ENCODE assay signal across 3 worm cellular contexts in genomic region chrII:8481033-8481708, ce11.
TF ChIP-seq lines count a peak whose summit lies in the region.

No protein-coding gene starts in this region.

TF ChIP-seq in whole organism, L1 larva, 84 proteins besides CTCF, POLR2A, EP300 and RAD21 (continued from another document):
- TF ChIP-seq skn-1 (tag; optimal IDR thresholded peaks at IDR 0.05; lab: Kevin White, UChicago) (peak; percentile 9), rnt-1 (tag; optimal IDR thresholded peaks at IDR 0.05; lab: Kevin White, UChicago) (peak; percentile 41), mef-2 (tag; optimal IDR thresholded peaks at IDR 0.05; lab: Kevin White, UChicago) (no peak), unc-130 (tag; optimal IDR thresholded peaks at IDR 0.05; lab: Kevin White, UChicago) (peak; percentile 12), zag-1 (tag; optimal IDR thresholded peaks at IDR 0.05; lab: Kevin White, UChicago) (no peak), nhr-90 (tag; optimal IDR thresholded peaks at IDR 0.05; lab: Kevin White, UChicago; ENCODE audit: poor library complexity) (no peak), aha-1 (tag; optimal IDR thresholded peaks at IDR 0.05; lab: Kevin White, UChicago) (no peak), unc-86 (tag; optimal IDR thresholded peaks at IDR 0.05; lab: Kevin White, UChicago) (no peak), dpl-1 (GFP tag; optimal IDR thresholded peaks at IDR 0.05; lab: Kevin White, UChicago) (no peak), nhr-71 (tag; optimal IDR thresholded peaks at IDR 0.05; lab: Kevin White, UChicago) (peak; percentile 76), unc-30 (tag; optimal IDR thresholded peaks at IDR 0.05; lab: Kevin White, UChicago) (no peak), irx-1 (tag; optimal IDR thresholded peaks at IDR 0.05; lab: Kevin White, UChicago) (no peak), fkh-4 (tag; optimal IDR thresholded peaks at IDR 0.05; lab: Kevin White, UChicago; ENCODE audit: borderline replicate concordance) (no peak), egl-27 (tag; optimal IDR thresholded peaks at IDR 0.05; lab: Kevin White, UChicago) (no peak), mdl-1 (tag; optimal IDR thresholded peaks at IDR 0.05; lab: Kevin White, UChicago) (no peak), ztf-11 (tag; optimal IDR thresholded peaks at IDR 0.05; lab: Kevin White, UChicago) (no peak), elt-3 (tag; optimal IDR thresholded peaks at IDR 0.05; lab: Kevin White, UChicago) (peak in 1 of 6 experiments; percentile 41), tbx-2 (tag; optimal IDR thresholded peaks at IDR 0.05; lab: Kevin White, UChicago) (no peak), jun-1 (tag; optimal IDR thresholded peaks at IDR 0.05; lab: Kevin White, UChicago) (no peak), ceh-90 (tag; optimal IDR thresholded peaks at IDR 0.05; lab: Kevin White, UChicago) (no peak), grh-1 (GFP tag; IDR thresholded peaks at IDR 0.05; lab: Robert Waterston, UW) (no peak), ceh-88 (GFP tag; IDR thresholded peaks at IDR 0.05; lab: Robert Waterston, UW) (no peak), pax-3 (tag; optimal IDR thresholded peaks at IDR 0.05; lab: Kevin White, UChicago) (no peak), alr-1 (tag; optimal IDR thresholded peaks at IDR 0.05; lab: Kevin White, UChicago; ENCODE audit: borderline replicate concordance) (no peak), ama-1 (optimal IDR thresholded peaks at IDR 0.05; lab: Kevin White, UChicago) (no peak), lin-35 (GFP tag; optimal IDR thresholded peaks at IDR 0.05; lab: Kevin White, UChicago) (no peak), nhr-237 (tag; optimal IDR thresholded peaks at IDR 0.05; lab: Kevin White, UChicago) (no peak), mab-9 (GFP tag; IDR thresholded peaks at IDR 0.05; lab: Robert Waterston, UW) (no peak), sptf-1 (tag; optimal IDR thresholded peaks at IDR 0.05; lab: Kevin White, UChicago) (no peak), C16A3.4 (tag; optimal IDR thresholded peaks at IDR 0.05; lab: Kevin White, UChicago) (peak; percentile 2), nhr-76 (tag; optimal IDR thresholded peaks at IDR 0.05; lab: Kevin White, UChicago) (no peak), ceh-8 (GFP tag; optimal IDR thresholded peaks at IDR 0.05; lab: Kevin White, UChicago) (no peak), swsn-7 (tag; optimal IDR thresholded peaks at IDR 0.05; lab: Kevin White, UChicago) (no peak), isw-1 (GFP tag; IDR thresholded peaks at IDR 0.05; lab: Robert Waterston, UW) (no peak), pqm-1 (tag; optimal IDR thresholded peaks at IDR 0.05; lab: Kevin White, UChicago) (no peak), nhr-84 (tag; optimal IDR thresholded peaks at IDR 0.05; lab: Kevin White, UChicago) (no peak), sox-4 (tag; optimal IDR thresholded peaks at IDR 0.05; lab: Kevin White, UChicago) (no peak), hlh-17 (GFP tag; optimal IDR thresholded peaks at IDR 0.05; lab: Kevin White, UChicago; ENCODE audit: borderline replicate concordance) (no peak), ces-1 (GFP tag; optimal IDR thresholded peaks at IDR 0.05; lab: Kevin White, UChicago) (no peak), lin-39 (tag; optimal IDR thresholded peaks at IDR 0.05; lab: Kevin White, UChicago) (no peak), ets-5 (GFP tag; IDR thresholded peaks at IDR 0.05; lab: Robert Waterston, UW) (no peak), nhr-20 (tag; optimal IDR thresholded peaks at IDR 0.05; lab: Kevin White, UChicago) (peak; percentile 82), F16B12.6 (tag; optimal IDR thresholded peaks at IDR 0.05; lab: Kevin White, UChicago) (no peak), lin-13 (GFP tag; optimal IDR thresholded peaks at IDR 0.05; lab: Kevin White, UChicago) (no peak)

TF ChIP-seq in whole organism, L2 larva, 48 proteins besides CTCF, POLR2A, EP300 and RAD21 (continued from another document):
- TF ChIP-seq lsy-2 (tag; optimal IDR thresholded peaks at IDR 0.05; lab: Kevin White, UChicago) (peak in 1 of 2 experiments; percentile 24), nhr-23 (tag; optimal IDR thresholded peaks at IDR 0.05; lab: Kevin White, UChicago) (no peak), R02D3.7 (tag; optimal IDR thresholded peaks at IDR 0.05; lab: Kevin White, UChicago) (no peak)

TF ChIP-seq in whole organism, L4 larva, 104 proteins besides CTCF, POLR2A, EP300 and RAD21 (continued from another document):
- TF ChIP-seq cey-2 (tag; optimal IDR thresholded peaks at IDR 0.05; lab: Kevin White, UChicago; ENCODE audit: borderline replicate concordance, insufficient read depth), result no peak
- no peak for TF ChIP-seq ZK337.2 (GFP tag; IDR thresholded peaks at IDR 0.05; lab: Robert Waterston, UW)
- no peak for TF ChIP-seq ZK546.5 (tag; optimal IDR thresholded peaks at IDR 0.05; lab: Kevin White, UChicago)
- no peak for TF ChIP-seq duxl-1 (tag; optimal IDR thresholded peaks at IDR 0.05; lab: Kevin White, UChicago; ENCODE audit: poor library complexity)
- TF ChIP-seq hif-1 (tag; optimal IDR thresholded peaks at IDR 0.05; lab: Kevin White, UChicago), result peak in 1 of 2 experiments; percentile 75
- peak; percentile 24 for TF ChIP-seq nhr-28 (tag; optimal IDR thresholded peaks at IDR 0.05; lab: Kevin White, UChicago)
- no peak for TF ChIP-seq ctbp-1 (GFP tag; IDR thresholded peaks at IDR 0.05; lab: Robert Waterston, UW)
- no peak for TF ChIP-seq F44E2.7 (GFP tag; IDR thresholded peaks at IDR 0.05; lab: Robert Waterston, UW)
- TF ChIP-seq daf-12 (tag; optimal IDR thresholded peaks at IDR 0.05; lab: Kevin White, UChicago), result no peak
- no peak for TF ChIP-seq ceh-32 (tag; optimal IDR thresholded peaks at IDR 0.05; lab: Kevin White, UChicago; ENCODE audit: poor library complexity)
- no peak for TF ChIP-seq unc-39 (tag; optimal IDR thresholded peaks at IDR 0.05; lab: Kevin White, UChicago)
- TF ChIP-seq spr-3 (GFP tag; optimal IDR thresholded peaks at IDR 0.05; lab: Kevin White, UChicago), result no peak
- TF ChIP-seq lin-13 (GFP tag; optimal IDR thresholded peaks at IDR 0.05; lab: Kevin White, UChicago), result no peak
- no peak for TF ChIP-seq fos-1 (tag; optimal IDR thresholded peaks at IDR 0.05; lab: Kevin White, UChicago)
- no peak for TF ChIP-seq nhr-42 (GFP tag; IDR thresholded peaks at IDR 0.05; lab: Robert Waterston, UW)
- peak; percentile 60 for TF ChIP-seq hlh-11 (tag; optimal IDR thresholded peaks at IDR 0.05; lab: Kevin White, UChicago)
- no peak for TF ChIP-seq Y5F2A.4 (GFP tag; optimal IDR thresholded peaks at IDR 0.05; lab: Kevin White, UChicago)
- no peak for TF ChIP-seq tag-97 (GFP tag; IDR thresholded peaks at IDR 0.05; lab: Robert Waterston, UW)
- 0 out of 2 replicates have a peak, but pooled peaks have one; percentile 14 for TF ChIP-seq zip-11 (GFP tag; IDR thresholded peaks at IDR 0.05; lab: Robert Waterston, UW)
- no peak for TF ChIP-seq hmg-1.1 (GFP tag; IDR thresholded peaks at IDR 0.05; lab: Robert Waterston, UW)
- TF ChIP-seq dve-1 (tag; optimal IDR thresholded peaks at IDR 0.05; lab: Kevin White, UChicago; ENCODE audit: insufficient read depth), result peak; percentile 11
- no peak for TF ChIP-seq set-16 (GFP tag; IDR thresholded peaks at IDR 0.05; lab: Robert Waterston, UW)
- TF ChIP-seq saeg-2 (GFP tag; IDR thresholded peaks at IDR 0.05; lab: Robert Waterston, UW), result no peak
- 0 out of 2 replicates have a peak, but pooled peaks have one; percentile 48 for TF ChIP-seq Y105C5A.15 (GFP tag; IDR thresholded peaks at IDR 0.05; lab: Robert Waterston, UW)
- TF ChIP-seq daf-19 (GFP tag; conservative IDR thresholded peaks at IDR 0.05; lab: Robert Waterston, UW), result 0 out of 2 replicates have a peak, but pooled peaks have one; percentile 10
- TF ChIP-seq aha-1 (tag; lab: Kevin White, UChicago), result peak; percentile 98
- no peak for TF ChIP-seq ceh-44 (GFP tag; IDR thresholded peaks at IDR 0.05; lab: Robert Waterston, UW)
- TF ChIP-seq ceh-20 (GFP tag; IDR thresholded peaks at IDR 0.05; lab: Robert Waterston, UW), result no peak
- no peak for TF ChIP-seq R02D3.7 (tag; optimal IDR thresholded peaks at IDR 0.05; lab: Kevin White, UChicago)
- peak; percentile 15; the same call in 1 of the 2 replicates for TF ChIP-seq snpc-1.2 (GFP tag; IDR thresholded peaks at IDR 0.05; lab: Robert Waterston, UW)
- TF ChIP-seq nhr-111 (GFP tag; optimal IDR thresholded peaks at IDR 0.05; lab: Kevin White, UChicago), result no peak
- no peak for TF ChIP-seq nhr-76 (tag; optimal IDR thresholded peaks at IDR 0.05; lab: Kevin White, UChicago)
- TF ChIP-seq nhr-10 (tag; optimal IDR thresholded peaks at IDR 0.05; lab: Kevin White, UChicago), result no peak
- peak; percentile 42 for TF ChIP-seq T20F7.1 (GFP tag; optimal IDR thresholded peaks at IDR 0.05; lab: Kevin White, UChicago)
- TF ChIP-seq F10B5.3 (tag; optimal IDR thresholded peaks at IDR 0.05; lab: Kevin White, UChicago), result no peak
- TF ChIP-seq unc-62 (GFP tag; optimal IDR thresholded peaks at IDR 0.05 in 1 of 2; lab: Kevin White, UChicago), result peak in 1 of 2 experiments; percentile 5
- TF ChIP-seq unc-62 (tag; optimal IDR thresholded peaks at IDR 0.05; lab: Kevin White, UChicago), result no peak
- TF ChIP-seq mes-2 (tag; optimal IDR thresholded peaks at IDR 0.05; lab: Kevin White, UChicago; ENCODE audit: poor library complexity, severe bottlenecking), result no peak
- TF ChIP-seq mxl-3 (GFP tag; optimal IDR thresholded peaks at IDR 0.05; lab: Kevin White, UChicago), result no peak
- peak; percentile 39 for TF ChIP-seq nhr-77 (tag; optimal IDR thresholded peaks at IDR 0.05; lab: Kevin White, UChicago)
- no peak for TF ChIP-seq ztf-7 (tag; optimal IDR thresholded peaks at IDR 0.05; lab: Kevin White, UChicago)
- TF ChIP-seq lin-15B (tag; optimal IDR thresholded peaks at IDR 0.05; lab: Kevin White, UChicago), result no peak
- peak; percentile 83 for TF ChIP-seq mxl-2 (GFP tag; conservative IDR thresholded peaks at IDR 0.05; lab: Robert Waterston, UW)
- TF ChIP-seq daf-8 (GFP tag; IDR thresholded peaks at IDR 0.05; lab: Robert Waterston, UW), result no peak
- no peak for TF ChIP-seq lin-29 (GFP tag; IDR thresholded peaks at IDR 0.05; lab: Robert Waterston, UW)
- TF ChIP-seq ztf-11 (tag; optimal IDR thresholded peaks at IDR 0.05; lab: Kevin White, UChicago), result no peak
- TF ChIP-seq nhr-11 (tag; optimal IDR thresholded peaks at IDR 0.05; lab: Kevin White, UChicago), result no peak
- TF ChIP-seq madf-9 (GFP tag; conservative IDR thresholded peaks at IDR 0.05; lab: Robert Waterston, UW), result no peak
- no peak for TF ChIP-seq sdz-12 (GFP tag; optimal IDR thresholded peaks at IDR 0.05; lab: Kevin White, UChicago)
- peak; percentile 40 for TF ChIP-seq nhr-102 (tag; optimal IDR thresholded peaks at IDR 0.05; lab: Kevin White, UChicago)
- TF ChIP-seq mdl-1 (tag; optimal IDR thresholded peaks at IDR 0.05; lab: Kevin White, UChicago), result peak in 1 of 2 experiments; percentile 17
- no peak for TF ChIP-seq Y48G9A.11 (GFP tag; IDR thresholded peaks at IDR 0.05; lab: Robert Waterston, UW)
- TF ChIP-seq ceh-28 (tag; optimal IDR thresholded peaks at IDR 0.05; lab: Kevin White, UChicago), result no peak
- TF ChIP-seq T26A8.4 (GFP tag; IDR thresholded peaks at IDR 0.05; lab: Robert Waterston, UW), result peak; percentile 37
- TF ChIP-seq ama-1 (optimal IDR thresholded peaks at IDR 0.05; lab: Kevin White, UChicago), result no peak
- no peak for TF ChIP-seq zag-1 (tag; optimal IDR thresholded peaks at IDR 0.05; lab: Kevin White, UChicago)
- no peak for TF ChIP-seq F26F4.8 (GFP tag; conservative IDR thresholded peaks at IDR 0.05; lab: Robert Waterston, UW)
- no peak for TF ChIP-seq dmd-9 (GFP tag; IDR thresholded peaks at IDR 0.05; lab: Robert Waterston, UW)
- TF ChIP-seq D1046.2 (GFP tag; IDR thresholded peaks at IDR 0.05; lab: Robert Waterston, UW), result no peak
- TF ChIP-seq tra-1 (GFP tag; IDR thresholded peaks at IDR 0.05; lab: Robert Waterston, UW), result 0 out of 2 replicates have a peak, but pooled peaks have one; percentile 23
- no peak for TF ChIP-seq jun-1 (tag; optimal IDR thresholded peaks at IDR 0.05; lab: Kevin White, UChicago)
- no peak for TF ChIP-seq nhr-25 (tag; optimal IDR thresholded peaks at IDR 0.05; lab: Kevin White, UChicago; ENCODE audit: borderline replicate concordance, insufficient read depth)
- TF ChIP-seq nhr-6 (tag; optimal IDR thresholded peaks at IDR 0.05; lab: Kevin White, UChicago), result no peak
- no peak for TF ChIP-seq F37D6.2 (tag; optimal IDR thresholded peaks at IDR 0.05; lab: Kevin White, UChicago)
